Fruit fly (Drosophila melanogaster) S2 (cell line): ENCODE data around the gene prd.

ENCODE experiments used
- CG8478 ChIP-seq: fragments of >200 bp; optimal IDR thresholded peaks from 2 replicates; lab custom pipeline; 2018
- CTCF ChIP-seq, 2 experiments: fragments of >200 bp; optimal IDR thresholded peaks; 2 replicates each; lab custom pipeline; 2018

- TF ChIP-seq CG8478 (lab: Kevin White, UChicago) (no peak), CTCF (optimal IDR thresholded peaks at IDR 0.05; lab: Kevin White, UChicago) (no peak)
Observed at dm6 chr2L:12033890-12034289, 51.7 kb downstream of the prd start, which contains the start of gene CG18788.
